Worm (Caenorhabditis elegans) whole organism, L3 larva: ENCODE measurements around the gene C50D2.1.

Experiments used
- R02D3.7 ChIP-seq: fragments of 150-350 bp; optimal IDR thresholded peaks from 2 replicates; lab custom pipeline; 2014; ENCODE audit warnings: missing biosample characterization, missing genetic modification characterization
- ZK546.5 ChIP-seq: sonication (generic microtip); optimal IDR thresholded peaks from 2 replicates; lab custom pipeline; 2017; ENCODE audit warnings: missing biosample characterization, missing genetic modification characterization
- aly-2 ChIP-seq: fragments of 150-350 bp; optimal IDR thresholded peaks from 2 replicates; lab custom pipeline; 2014; ENCODE audit warnings: missing biosample characterization, missing genetic modification characterization
- ama-1 ChIP-seq: fragments of 150-350 bp; optimal IDR thresholded peaks from 2 replicates; lab custom pipeline; 2018
- ceh-28 ChIP-seq: fragments of 150-350 bp; optimal IDR thresholded peaks from 2 replicates; lab custom pipeline; 2014; ENCODE audit warnings: missing biosample characterization, missing genetic modification reagents, missing genetic modification characterization
- ceh-82 ChIP-seq: fragments of 150-350 bp; optimal IDR thresholded peaks from 2 replicates; lab custom pipeline; 2014; ENCODE audit warnings: missing biosample characterization, missing genetic modification characterization
- ceh-9 ChIP-seq: sonication (generic microtip); optimal IDR thresholded peaks from 2 replicates; lab custom pipeline; 2018; ENCODE audit warnings: missing biosample characterization, missing genetic modification characterization
- daf-12 ChIP-seq: fragments of 150-350 bp; optimal IDR thresholded peaks from 2 replicates; lab custom pipeline; 2014; ENCODE audit warnings: missing biosample characterization, missing genetic modification reagents, missing genetic modification characterization
- egl-27 ChIP-seq: sonication (generic microtip); optimal IDR thresholded peaks from 4 replicates; lab custom pipeline; 2017; ENCODE audit warnings: missing biosample characterization, missing genetic modification reagents, missing genetic modification characterization
- egl-5 ChIP-seq: fragments of 150-350 bp; optimal IDR thresholded peaks from 2 replicates; lab custom pipeline; 2017; ENCODE audit warnings: missing biosample characterization, missing genetic modification reagents, missing genetic modification characterization, inconsistent platforms
- elt-2 ChIP-seq: sonication (generic microtip); optimal IDR thresholded peaks from 2 replicates; lab custom pipeline; 2016; ENCODE audit warnings: missing genetic modification reagents, mild to moderate bottlenecking, missing genetic modification characterization, missing compliant biosample characterization
- elt-3 ChIP-seq, 3 experiments: fragments of 150-350 bp in 1 of 3; sonication (generic microtip) in 2 of 3; optimal IDR thresholded peaks; 2 replicates in 2 of 3; 4 replicates in 1 of 3; lab custom pipeline; 2014 to 2017; ENCODE audit warnings: missing biosample characterization in 3 of 3, missing genetic modification characterization in 3 of 3
- eor-1 ChIP-seq, 2 experiments: fragments of 150-350 bp; optimal IDR thresholded peaks; 2 replicates each; lab custom pipeline; 2014 to 2018; ENCODE audit warnings: missing biosample characterization in 2 of 2, missing genetic modification characterization in 2 of 2
- fkh-10 ChIP-seq: sonication (generic microtip); optimal IDR thresholded peaks from 2 replicates; lab custom pipeline; 2017; ENCODE audit warnings: missing biosample characterization, missing genetic modification reagents, missing genetic modification characterization
- fkh-2 ChIP-seq: fragments of 150-350 bp; optimal IDR thresholded peaks from 2 replicates; lab custom pipeline; 2014; ENCODE audit warnings: missing biosample characterization, missing genetic modification reagents, missing genetic modification characterization
- jun-1 ChIP-seq: fragments of 150-350 bp; optimal IDR thresholded peaks from 2 replicates; lab custom pipeline; 2014; ENCODE audit warnings: missing biosample characterization, missing genetic modification reagents, missing genetic modification characterization
- mdl-1 ChIP-seq: fragments of 150-350 bp; optimal IDR thresholded peaks from 2 replicates; lab custom pipeline; 2014; ENCODE audit warnings: missing biosample characterization, missing genetic modification characterization
- mml-1 ChIP-seq: fragments of 150-350 bp; sonication (generic microtip); optimal IDR thresholded peaks from 3 replicates; lab custom pipeline; 2014; ENCODE audit warnings: missing biosample characterization, missing genetic modification characterization
- nhr-11 ChIP-seq: fragments of 150-350 bp; optimal IDR thresholded peaks from 2 replicates; lab custom pipeline; 2014; ENCODE audit warnings: missing biosample characterization, missing genetic modification characterization
- nhr-23 ChIP-seq: fragments of 150-350 bp; optimal IDR thresholded peaks from 2 replicates; lab custom pipeline; 2014; ENCODE audit warnings: missing biosample characterization, missing genetic modification reagents, missing genetic modification characterization
- nhr-237 ChIP-seq: fragments of 150-350 bp; optimal IDR thresholded peaks from 2 replicates; lab custom pipeline; 2014; ENCODE audit warnings: missing biosample characterization, missing genetic modification characterization
- nhr-67 ChIP-seq: fragments of 150-350 bp; optimal IDR thresholded peaks from 2 replicates; lab custom pipeline; 2014; ENCODE audit warnings: missing biosample characterization, missing genetic modification characterization
- nhr-76 ChIP-seq: fragments of 150-350 bp; sonication (generic microtip); optimal IDR thresholded peaks from 5 replicates; lab custom pipeline; 2014; ENCODE audit warnings: missing biosample characterization, missing genetic modification characterization
- nhr-77 ChIP-seq: fragments of 150-350 bp; optimal IDR thresholded peaks from 2 replicates; lab custom pipeline; 2014; ENCODE audit warnings: missing biosample characterization, missing genetic modification characterization
- pha-4 ChIP-seq: fragments of 150-350 bp; optimal IDR thresholded peaks from 2 replicates; lab custom pipeline; 2014; ENCODE audit warnings: missing biosample characterization, missing genetic modification reagents, missing genetic modification characterization
- pqm-1 ChIP-seq: fragments of 150-350 bp; optimal IDR thresholded peaks from 2 replicates; lab custom pipeline; 2017; ENCODE audit warnings: missing biosample characterization, missing genetic modification characterization, inconsistent platforms
- sea-2 ChIP-seq: fragments of 150-350 bp; sonication (generic microtip); optimal IDR thresholded peaks from 4 replicates; lab custom pipeline; 2014; ENCODE audit warnings: missing biosample characterization, missing genetic modification reagents, missing genetic modification characterization
- snpc-4 ChIP-seq: fragments of 150-350 bp; optimal IDR thresholded peaks from 2 replicates; lab custom pipeline; 2014; ENCODE audit warnings: missing biosample characterization, missing genetic modification characterization
- tbx-2 ChIP-seq: sonication (generic microtip); optimal IDR thresholded peaks from 2 replicates; lab custom pipeline; 2016; ENCODE audit warnings: mild to moderate bottlenecking, missing genetic modification characterization, missing compliant biosample characterization
- unc-39 ChIP-seq: sonication (generic microtip); optimal IDR thresholded peaks from 4 replicates; lab custom pipeline; 2017; ENCODE audit warnings: missing biosample characterization, missing genetic modification characterization
- unc-62 ChIP-seq: fragments of 150-350 bp; sonication (generic microtip); optimal IDR thresholded peaks from 4 replicates; lab custom pipeline; 2014; ENCODE audit warnings: missing biosample characterization, missing genetic modification reagents, missing genetic modification characterization
- zag-1 ChIP-seq: fragments of 150-350 bp; optimal IDR thresholded peaks from 2 replicates; lab custom pipeline; 2014; ENCODE audit warnings: missing biosample characterization, missing genetic modification characterization

Gene C50D2.1

ce11 chrII:69354-69753 is 42.0 kb upstream of the C50D2.1 start, which contains the start of gene egl-26:
TSS of gene egl-26 (plus strand) at chrII:69654.
- no peak for TF ChIP-seq egl-5
- no peak for TF ChIP-seq jun-1
- no peak for TF ChIP-seq nhr-11 (tag; lab: Kevin White, UChicago)
- TF ChIP-seq ceh-28: no peak
- TF ChIP-seq ama-1: no peak
- no peak for TF ChIP-seq nhr-76 (tag; lab: Kevin White, UChicago)

ce11 chrII:73329-73728 is 38.0 kb upstream of the C50D2.1 start:
- TF ChIP-seq sea-2 (no peak), snpc-4 (tag; lab: Kevin White, UChicago) (no peak), mml-1 (no peak), nhr-11 (tag; lab: Kevin White, UChicago) (no peak), daf-12 (tag; lab: Kevin White, UChicago) (no peak), nhr-237 (tag; lab: Kevin White, UChicago) (no peak), fkh-10 (peak; percentile 95), pqm-1 (tag; lab: Kevin White, UChicago) (no peak), zag-1 (tag; lab: Kevin White, UChicago) (no peak)

ce11 chrII:73892-74291 is 37.5 kb upstream of the C50D2.1 start:
- no peak for TF ChIP-seq ceh-9 (tag; lab: Kevin White, UChicago)
- TF ChIP-seq ZK546.5 (tag; lab: Kevin White, UChicago): no peak
- no peak for TF ChIP-seq snpc-4 (tag; lab: Kevin White, UChicago)
- TF ChIP-seq unc-62 (GFP tag; lab: Kevin White, UChicago): no peak
- no peak for TF ChIP-seq unc-39 (tag; lab: Kevin White, UChicago)
- TF ChIP-seq nhr-11 (tag; lab: Kevin White, UChicago): no peak
- no peak for TF ChIP-seq pqm-1 (tag; lab: Kevin White, UChicago)
- TF ChIP-seq R02D3.7 (tag; lab: Kevin White, UChicago): no peak

ce11 chrII:75831-76230 is 35.5 kb upstream of the C50D2.1 start:
- no peak for TF ChIP-seq fkh-10

- peak; percentile 16 for TF ChIP-seq elt-2
- no peak for TF ChIP-seq pha-4 (tag; lab: Kevin White, UChicago)
These were observed 34.7 kb upstream of the C50D2.1 start for ce11 chrII:76662-77061.

- TF ChIP-seq sea-2 (no peak), unc-62 (GFP tag; lab: Kevin White, UChicago) (no peak), mdl-1 (no peak), eor-1 (tag; optimal IDR thresholded peaks at IDR 0.05; lab: Kevin White, UChicago) (no peak), nhr-76 (tag; lab: Kevin White, UChicago) (no peak), ceh-9 (tag; lab: Kevin White, UChicago) (no peak), daf-12 (tag; lab: Kevin White, UChicago) (no peak), nhr-23 (tag; lab: Kevin White, UChicago) (no peak), aly-2 (tag; lab: Kevin White, UChicago) (no peak), nhr-237 (tag; lab: Kevin White, UChicago) (no peak), egl-27 (tag; lab: Kevin White, UChicago) (no peak), nhr-77 (no peak), mml-1 (no peak), tbx-2 (no peak), unc-39 (tag; lab: Kevin White, UChicago) (no peak), fkh-2 (tag; lab: Kevin White, UChicago) (no peak)
- TF ChIP-seq, all 47 proteins: peak for 0
These were observed 32.2 kb upstream of the C50D2.1 start, which contains the start of gene C23H3.9 for ce11 chrII:79166-79565. TSS of gene C23H3.9 (minus strand) at chrII:79266.

ce11 chrII:84134-84533 is 27.2 kb upstream of the C50D2.1 start, which contains the start of gene C50D2.6:
TSS of gene C50D2.6 (plus strand) at chrII:84434.
- TF ChIP-seq egl-5 (no peak), ceh-82 (tag; lab: Kevin White, UChicago) (no peak), aly-2 (tag; lab: Kevin White, UChicago) (no peak), nhr-67 (tag; lab: Kevin White, UChicago) (no peak), elt-3 (tag; optimal IDR thresholded peaks at IDR 0.05; lab: Kevin White, UChicago) (no peak)
